Fruit fly (Drosophila melanogaster) S2 (cell line): ENCODE measurements around the gene amn.

Experiments
- CG8478 ChIP-seq: fragments of >200 bp; optimal IDR thresholded peaks from 2 replicates; lab custom pipeline; 2018
- CTCF ChIP-seq, 2 experiments: fragments of >200 bp; optimal IDR thresholded peaks; 2 replicates each; lab custom pipeline; 2018

The amn gene

dm6 chrX:19886515-19886914 lies 3.3 kb downstream of the amn start:
- TF ChIP-seq CTCF (optimal IDR thresholded peaks at IDR 0.05; lab: Kevin White, UChicago) (no peak), CG8478 (lab: Kevin White, UChicago) (no peak)

DNA sequence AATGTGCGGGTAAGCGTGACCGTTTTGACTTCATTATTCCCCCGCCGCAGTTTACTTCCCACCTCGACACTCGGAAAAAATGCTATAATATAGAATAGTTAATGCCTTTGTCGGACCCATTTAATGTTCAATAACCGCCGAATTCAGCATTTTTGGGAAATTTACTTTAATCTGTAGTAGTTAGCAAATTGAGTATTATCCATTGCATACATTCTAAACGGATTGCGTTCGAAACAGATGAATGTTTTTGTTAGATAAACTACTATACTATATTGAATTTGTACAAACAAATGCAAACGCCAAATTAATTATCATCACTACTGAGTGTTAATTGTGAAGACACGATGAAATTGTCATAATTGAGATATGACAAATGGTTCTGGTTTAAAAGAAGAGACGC lies 5.7 kb downstream of the amn start:
- TF ChIP-seq CG8478 (lab: Kevin White, UChicago), result no peak
- no peak for TF ChIP-seq CTCF (optimal IDR thresholded peaks at IDR 0.05; lab: Kevin White, UChicago)

DNA sequence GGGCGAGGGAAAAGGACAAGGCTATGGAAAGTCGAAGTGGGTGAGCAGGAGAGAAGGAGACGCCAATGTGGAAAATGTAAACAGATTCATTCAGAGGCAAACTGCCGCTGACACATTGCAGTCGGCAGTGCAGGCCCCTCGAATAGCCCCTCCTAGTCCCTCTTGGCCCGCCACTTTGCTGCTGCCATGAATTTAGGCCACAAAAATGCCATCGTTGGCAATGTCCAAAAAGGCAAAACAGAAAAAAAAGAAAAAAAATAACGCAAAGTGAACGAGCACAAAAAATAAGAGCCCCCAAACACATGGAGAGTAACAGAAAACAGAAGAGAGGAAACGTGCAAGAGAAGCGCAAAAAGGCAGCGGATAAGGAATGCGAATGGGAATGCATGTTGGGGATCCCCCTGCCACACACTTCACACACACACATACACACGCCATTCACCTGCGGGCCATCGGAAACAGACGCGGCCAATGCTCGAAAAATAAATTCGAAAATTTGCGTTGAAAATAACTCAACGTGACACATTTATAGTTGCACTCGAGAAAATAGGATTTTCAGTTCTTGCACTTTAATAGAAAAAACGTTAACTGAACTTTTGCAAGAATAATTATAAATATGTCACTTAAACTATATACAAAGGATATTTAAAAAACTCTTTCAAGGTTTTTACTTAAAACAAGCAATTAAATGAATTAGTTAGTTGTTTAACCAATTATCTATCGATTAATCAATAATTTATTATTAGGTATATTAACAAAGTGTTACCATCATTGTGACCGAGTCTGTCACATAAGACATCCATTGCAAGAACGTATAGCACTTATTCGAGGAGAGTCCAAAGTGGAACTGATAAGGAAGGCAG lies 11.3 kb downstream of the amn start:
- TF ChIP-seq CG8478 (lab: Kevin White, UChicago) (no peak), CTCF (optimal IDR thresholded peaks at IDR 0.05; lab: Kevin White, UChicago) (no peak)

- TF ChIP-seq CG8478 (lab: Kevin White, UChicago), result no peak
- no peak for TF ChIP-seq CTCF (optimal IDR thresholded peaks at IDR 0.05; lab: Kevin White, UChicago)
These were observed 12.9 kb downstream of the amn start for dm6 chrX:19876836-19877468.

- TF ChIP-seq CTCF (optimal IDR thresholded peaks at IDR 0.05; lab: Kevin White, UChicago) (no peak), CG8478 (lab: Kevin White, UChicago) (no peak)
These were observed 14.2 kb downstream of the amn start for dm6 chrX:19875629-19876028.

DNA sequence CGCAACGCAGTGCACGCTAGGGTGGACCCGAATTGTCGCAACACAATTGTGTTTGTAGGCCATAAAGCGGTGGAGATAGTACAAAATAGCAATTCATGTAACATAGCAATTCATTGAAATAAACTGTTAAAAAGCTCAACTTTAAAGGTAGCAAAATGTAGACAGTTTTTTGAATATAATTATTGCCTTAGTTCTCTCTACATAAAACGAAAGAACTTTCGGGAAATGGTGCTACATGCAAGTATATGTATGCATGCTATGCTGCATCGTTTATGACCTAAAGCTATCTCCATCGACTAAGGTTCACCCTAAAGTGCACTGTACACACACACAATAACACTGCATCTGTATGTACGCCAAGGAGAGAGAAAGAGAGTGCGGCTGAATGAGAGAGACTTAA lies 14.8 kb downstream of the amn start:
- TF ChIP-seq CG8478 (lab: Kevin White, UChicago) (no peak), CTCF (optimal IDR thresholded peaks at IDR 0.05; lab: Kevin White, UChicago) (no peak)

DNA sequence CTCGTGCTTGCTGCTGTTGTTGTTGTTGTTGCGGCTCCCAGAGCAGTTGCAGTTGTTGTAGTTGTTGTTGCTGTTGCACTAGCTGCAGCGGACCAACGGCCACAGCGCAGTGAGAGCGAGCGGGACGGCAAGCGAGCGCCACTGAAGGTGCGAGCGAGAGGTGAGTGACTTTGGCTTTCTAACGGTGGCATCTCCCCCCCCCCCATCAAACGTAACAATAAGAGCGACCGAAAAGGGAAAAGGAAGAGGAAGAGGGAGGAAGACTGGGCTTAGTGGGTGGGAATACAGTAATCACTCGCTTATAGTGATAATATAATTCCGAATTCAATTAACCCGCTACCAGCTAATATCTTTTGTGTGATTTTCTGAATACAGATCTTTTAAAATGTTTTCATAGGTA lies 22.9 kb downstream of the amn start:
- TF ChIP-seq CG8478 (lab: Kevin White, UChicago) (no peak), CTCF (optimal IDR thresholded peaks at IDR 0.05; lab: Kevin White, UChicago) (no peak)

dm6 chrX:19866145-19866972 lies 23.5 kb downstream of the amn start, which contains the start of gene Hers:
Hers (plus strand) TSS chrX:19866146.
- TF ChIP-seq CTCF (optimal IDR thresholded peaks at IDR 0.05; lab: Kevin White, UChicago) (no peak), CG8478 (lab: Kevin White, UChicago) (peak; percentile 20)

DNA sequence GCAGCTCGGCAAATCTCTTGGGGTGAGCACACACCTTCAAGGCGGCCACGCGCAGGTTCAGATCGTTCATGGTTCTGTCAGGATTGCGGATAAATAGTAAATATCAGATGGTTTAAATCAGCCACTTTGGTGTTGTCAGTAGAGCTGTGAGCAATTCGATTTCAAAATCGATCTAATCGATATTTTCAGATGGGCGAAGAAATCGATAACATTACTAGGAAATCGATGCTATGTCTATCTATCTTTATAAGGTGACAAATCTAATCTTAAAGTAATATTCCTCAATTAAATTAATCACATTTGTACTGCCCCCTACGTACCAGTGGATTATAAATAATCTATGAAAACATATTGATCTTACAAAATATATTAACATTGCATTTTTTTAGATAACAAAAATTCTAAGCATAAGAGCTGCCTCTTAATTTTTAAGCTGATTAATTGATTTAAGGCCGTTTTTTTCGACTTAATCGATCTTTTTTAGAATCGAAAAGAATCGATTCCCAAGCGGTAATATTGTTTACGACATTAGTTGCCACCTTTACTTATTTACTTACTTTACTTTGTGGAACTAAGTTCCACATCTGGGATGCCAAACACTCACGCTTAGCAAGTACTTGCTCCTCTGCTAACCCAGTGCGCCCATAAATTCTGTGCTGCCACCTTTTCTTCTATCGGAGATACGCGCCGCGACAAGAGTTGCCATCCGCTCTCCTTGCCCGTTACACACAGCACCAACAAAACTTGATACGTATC lies 24.3 kb downstream of the amn start, which contains the start of gene THADA:
TSS of gene THADA (minus strand) at position 136 of the 756 bp plus-strand sequence.
- TF ChIP-seq CTCF (optimal IDR thresholded peaks at IDR 0.05; lab: Kevin White, UChicago) (peak; percentile 75 to 79), CG8478 (lab: Kevin White, UChicago) (no peak)

DNA sequence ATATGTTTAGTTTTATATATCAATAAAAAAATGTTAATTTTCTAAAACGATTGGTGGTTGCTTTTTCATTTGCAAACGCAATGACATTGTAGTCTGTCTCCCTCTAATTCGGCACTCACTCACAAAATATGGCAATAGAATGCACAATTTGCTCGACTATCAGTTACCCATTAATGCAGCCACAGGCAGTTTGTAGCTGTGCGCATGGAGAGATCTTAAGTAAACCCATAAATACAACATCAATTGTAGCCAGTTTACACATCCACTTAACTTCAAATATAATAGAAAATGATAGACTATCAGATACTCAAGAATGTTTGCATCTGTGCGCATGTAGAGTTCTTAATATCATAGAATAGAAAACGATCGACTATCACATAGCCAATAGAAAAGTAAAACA lies 30.5 kb downstream of the amn start:
- TF ChIP-seq CTCF (optimal IDR thresholded peaks at IDR 0.05; lab: Kevin White, UChicago), result no peak
- TF ChIP-seq CG8478 (lab: Kevin White, UChicago), result no peak

DNA sequence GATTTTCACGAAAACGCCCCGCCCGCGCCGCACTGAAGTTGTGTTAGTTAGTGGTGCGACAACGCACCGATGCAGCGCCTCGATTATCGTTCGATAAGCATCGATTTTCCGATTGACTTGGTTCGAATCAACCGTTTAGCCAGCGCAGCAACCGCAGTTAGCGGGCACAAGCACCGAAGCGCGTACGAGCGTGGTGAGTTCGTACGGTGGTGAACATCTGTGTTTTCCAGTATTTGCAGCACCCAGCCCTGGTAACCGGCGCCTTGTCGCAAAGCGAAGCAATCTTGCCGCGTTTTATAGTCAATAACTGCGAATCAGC lies 37.9 kb downstream of the amn start, which contains the start of the genes pico and Nup205:
TSS of gene pico (minus strand) at position 71 of the 319 bp plus-strand sequence.
TSS of gene Nup205 (plus strand) at position 226 of the 319 bp plus-strand sequence.
- TF ChIP-seq CG8478 (lab: Kevin White, UChicago), result no peak
- peak; percentile 74 to 76 for TF ChIP-seq CTCF (optimal IDR thresholded peaks at IDR 0.05; lab: Kevin White, UChicago)

- no peak for TF ChIP-seq CG8478 (lab: Kevin White, UChicago)
- peak; percentile 52 to 60 for TF ChIP-seq CTCF (optimal IDR thresholded peaks at IDR 0.05; lab: Kevin White, UChicago)
These were observed 38.5 kb downstream of the amn start for dm6 chrX:19851095-19851988.
